Worm (Caenorhabditis elegans): Measurements from ENCODE around the gene T23G4.2.

Gene T23G4.2

ce11 chrIV:13684827-13685226 lies 4.5 kb downstream of the T23G4.2 start:
- no peak for TF ChIP-seq ceh-82 (tag; optimal IDR thresholded peaks at IDR 0.05)
- no peak for TF ChIP-seq nhr-21 (tag; optimal IDR thresholded peaks at IDR 0.05)
- TF ChIP-seq mbf-1 (tag; optimal IDR thresholded peaks at IDR 0.05) = no peak
- no peak for TF ChIP-seq skn-1 (tag; optimal IDR thresholded peaks at IDR 0.05)
- no peak for TF ChIP-seq alr-1 (tag; optimal IDR thresholded peaks at IDR 0.05)
- TF ChIP-seq blmp-1 (tag; optimal IDR thresholded peaks at IDR 0.05; ENCODE audit: insufficient read depth) = no peak
- no peak for TF ChIP-seq nhr-129 (tag; optimal IDR thresholded peaks at IDR 0.05)
- no peak for TF ChIP-seq nhr-237 (tag; optimal IDR thresholded peaks at IDR 0.05)
- no peak for TF ChIP-seq fos-1 (tag; optimal IDR thresholded peaks at IDR 0.05)
- no peak for TF ChIP-seq ama-1 (optimal IDR thresholded peaks at IDR 0.05)
- TF ChIP-seq unc-55 (GFP tag; optimal IDR thresholded peaks at IDR 0.05) = no peak
- no peak for TF ChIP-seq mab-5 (tag; optimal IDR thresholded peaks at IDR 0.05)
- no peak for TF ChIP-seq C34F6.9 (tag; optimal IDR thresholded peaks at IDR 0.05)
- TF ChIP-seq nhr-10 (tag; optimal IDR thresholded peaks at IDR 0.05) = no peak
- TF ChIP-seq elt-1 (tag; optimal IDR thresholded peaks at IDR 0.05) = no peak
- TF ChIP-seq unc-39 (tag; optimal IDR thresholded peaks at IDR 0.05) = no peak
- TF ChIP-seq R02D3.7 (tag; optimal IDR thresholded peaks at IDR 0.05) = no peak

DNA sequence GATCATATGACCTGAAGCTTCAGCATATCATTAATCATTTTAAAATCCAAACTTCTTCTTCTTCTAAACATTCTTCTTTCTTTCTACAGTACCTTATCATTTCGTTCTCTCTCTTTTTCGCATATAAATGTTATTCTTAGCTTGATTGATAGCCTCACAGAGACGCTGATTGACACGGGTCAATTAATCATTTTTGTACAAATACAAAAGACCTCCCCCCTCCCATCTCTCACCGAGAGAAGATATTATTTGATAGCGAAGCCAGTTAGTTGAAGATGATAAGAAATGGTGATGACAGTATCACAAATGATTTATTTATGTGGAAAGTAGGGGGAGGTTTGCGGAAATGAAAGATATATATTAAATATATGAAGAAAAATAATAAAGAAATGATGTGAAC lies 6.6 kb downstream of the T23G4.2 start:
- TF ChIP-seq elt-1 (tag; optimal IDR thresholded peaks at IDR 0.05) (no peak), ceh-16 (tag; optimal IDR thresholded peaks at IDR 0.05) (no peak), nhr-77 (tag; optimal IDR thresholded peaks at IDR 0.05) (no peak), ceh-82 (tag; optimal IDR thresholded peaks at IDR 0.05) (no peak), skn-1 (tag; optimal IDR thresholded peaks at IDR 0.05) (no peak), ztf-1 (GFP tag; conservative IDR thresholded peaks at IDR 0.05) (no peak), nhr-11 (tag; optimal IDR thresholded peaks at IDR 0.05) (no peak), nhr-21 (tag; optimal IDR thresholded peaks at IDR 0.05) (peak; percentile 91), nhr-10 (tag; optimal IDR thresholded peaks at IDR 0.05) (no peak), snpc-4 (tag; optimal IDR thresholded peaks at IDR 0.05) (no peak), elt-3 (tag; optimal IDR thresholded peaks at IDR 0.05) (no peak), lin-11 (tag; optimal IDR thresholded peaks at IDR 0.05) (no peak), alr-1 (tag; optimal IDR thresholded peaks at IDR 0.05) (no peak), ama-1 (optimal IDR thresholded peaks at IDR 0.05) (no peak), R02D3.7 (tag; optimal IDR thresholded peaks at IDR 0.05) (no peak), sma-3 (GFP tag; optimal IDR thresholded peaks at IDR 0.05) (peak; percentile 83), aly-2 (tag; optimal IDR thresholded peaks at IDR 0.05) (no peak), mdl-1 (tag; optimal IDR thresholded peaks at IDR 0.05) (no peak), C34F6.9 (tag; optimal IDR thresholded peaks at IDR 0.05) (no peak), dmd-4 (tag; optimal IDR thresholded peaks at IDR 0.05) (no peak), Y55F3AM.14 (GFP tag; optimal IDR thresholded peaks at IDR 0.05) (no peak), nhr-23 (tag; optimal IDR thresholded peaks at IDR 0.05) (no peak), lin-13 (GFP tag; optimal IDR thresholded peaks at IDR 0.05) (no peak), egl-27 (tag; optimal IDR thresholded peaks at IDR 0.05) (peak; percentile 60), zag-1 (tag; optimal IDR thresholded peaks at IDR 0.05) (no peak), ztf-11 (tag; optimal IDR thresholded peaks at IDR 0.05) (no peak), unc-39 (tag; optimal IDR thresholded peaks at IDR 0.05) (no peak), gmeb-1 (tag; optimal IDR thresholded peaks at IDR 0.05) (peak; percentile 47), unc-62 (GFP tag; optimal IDR thresholded peaks at IDR 0.05) (peak; percentile 86), nhr-12 (tag; optimal IDR thresholded peaks at IDR 0.05) (no peak), blmp-1 (tag; optimal IDR thresholded peaks at IDR 0.05; ENCODE audit: insufficient read depth) (peak; percentile 34), nhr-25 (tag; optimal IDR thresholded peaks at IDR 0.05) (peak; percentile 89), F13H6.1 (tag; optimal IDR thresholded peaks at IDR 0.05) (peak; percentile 17), crh-2 (tag; optimal IDR thresholded peaks at IDR 0.05) (peak; percentile 57), fos-1 (tag; optimal IDR thresholded peaks at IDR 0.05) (peak; percentile 64), ZK546.5 (tag; optimal IDR thresholded peaks at IDR 0.05) (no peak), unc-55 (GFP tag; optimal IDR thresholded peaks at IDR 0.05) (no peak), sem-4 (tag; optimal IDR thresholded peaks at IDR 0.05) (no peak), nhr-6 (tag; optimal IDR thresholded peaks at IDR 0.05) (no peak), mbf-1 (tag; optimal IDR thresholded peaks at IDR 0.05) (no peak), lsy-2 (tag; optimal IDR thresholded peaks at IDR 0.05) (peak in 1 of 2 experiments; percentile 68), ztf-4 (tag; optimal IDR thresholded peaks at IDR 0.05) (no peak), lin-39 (tag; optimal IDR thresholded peaks at IDR 0.05) (no peak), sma-9 (GFP tag; optimal IDR thresholded peaks at IDR 0.05) (no peak), sma-9 (tag; optimal IDR thresholded peaks at IDR 0.05) (no peak), nhr-129 (tag; optimal IDR thresholded peaks at IDR 0.05) (peak; percentile 13), mab-5 (tag; optimal IDR thresholded peaks at IDR 0.05) (peak; percentile 89), peb-1 (tag; optimal IDR thresholded peaks at IDR 0.05) (no peak), nhr-237 (tag; optimal IDR thresholded peaks at IDR 0.05) (no peak)
